Worm (Caenorhabditis elegans) whole organism, L2 larva: ENCODE measurements around the gene Y44A6D.3.

ENCODE experiments used
- C34F6.9 ChIP-seq: fragments of 150-350 bp; optimal IDR thresholded peaks from 2 replicates; lab custom pipeline; 2014; ENCODE audit warnings: missing biosample characterization, missing genetic modification characterization
- F13H6.1 ChIP-seq: sonication (generic microtip); optimal IDR thresholded peaks from 2 replicates; lab custom pipeline; 2016; ENCODE audit warnings: missing genetic modification characterization, missing compliant biosample characterization
- Y55F3AM.14 ChIP-seq: fragments of 200-800 bp; sonication (Bioruptor generic); optimal IDR thresholded peaks from 2 replicates; lab custom pipeline; 2018; ENCODE audit warnings: mild to moderate bottlenecking, missing genetic modification characterization, missing compliant biosample characterization
- ZK546.5 ChIP-seq: sonication (generic microtip); optimal IDR thresholded peaks from 2 replicates; lab custom pipeline; 2017; ENCODE audit warnings: missing biosample characterization, missing genetic modification characterization
- alr-1 ChIP-seq: fragments of 150-350 bp; optimal IDR thresholded peaks from 2 replicates; lab custom pipeline; 2014; ENCODE audit warnings: missing biosample characterization, missing genetic modification characterization
- aly-2 ChIP-seq: fragments of 150-350 bp; optimal IDR thresholded peaks from 2 replicates; lab custom pipeline; 2014; ENCODE audit warnings: missing biosample characterization, missing genetic modification characterization
- blmp-1 ChIP-seq: sonication (generic microtip); optimal IDR thresholded peaks from 2 replicates; lab custom pipeline; 2017; ENCODE audit warnings: missing genetic modification characterization, mild to moderate bottlenecking, missing compliant biosample characterization, antibody characterized with exemption, moderate library complexity; ENCODE audit not compliant: insufficient read depth
- ceh-82 ChIP-seq: fragments of 150-350 bp; optimal IDR thresholded peaks from 2 replicates; lab custom pipeline; 2014; ENCODE audit warnings: missing biosample characterization, missing genetic modification characterization
- crh-2 ChIP-seq: sonication (generic microtip); optimal IDR thresholded peaks from 2 replicates; lab custom pipeline; 2017; ENCODE audit warnings: missing biosample characterization, missing genetic modification characterization
- egl-27 ChIP-seq: sonication (generic microtip); optimal IDR thresholded peaks from 3 replicates; lab custom pipeline; 2017; ENCODE audit warnings: missing biosample characterization, missing genetic modification reagents, missing genetic modification characterization
- lin-11 ChIP-seq: fragments of 150-350 bp; sonication (generic microtip); optimal IDR thresholded peaks from 2 replicates; lab custom pipeline; 2014; ENCODE audit warnings: missing biosample characterization, missing genetic modification characterization, inconsistent platforms, mixed read lengths
- lin-13 ChIP-seq: fragments of 150-350 bp; optimal IDR thresholded peaks from 2 replicates; lab custom pipeline; 2014; ENCODE audit warnings: missing biosample characterization, missing genetic modification reagents, missing genetic modification characterization
- lsy-2 ChIP-seq, 2 experiments: fragments of 150-350 bp in 1 of 2; sonication (generic microtip) in 1 of 2; optimal IDR thresholded peaks; 2 replicates each; lab custom pipeline; 2014 to 2017; ENCODE audit warnings: missing biosample characterization in 2 of 2, missing genetic modification characterization in 2 of 2
- mab-5 ChIP-seq: fragments of 150-350 bp; optimal IDR thresholded peaks from 2 replicates; lab custom pipeline; 2014; ENCODE audit warnings: missing biosample characterization, missing genetic modification characterization
- mbf-1 ChIP-seq: sonication (generic microtip); optimal IDR thresholded peaks from 2 replicates; lab custom pipeline; 2017; ENCODE audit warnings: missing biosample characterization, missing genetic modification characterization
- mdl-1 ChIP-seq, 2 experiments: fragments of 150-350 bp in 1 of 2; sonication (generic microtip) in 1 of 2; optimal IDR thresholded peaks; 2 replicates each; lab custom pipeline; 2017; ENCODE audit warnings: missing biosample characterization in 2 of 2, missing genetic modification characterization in 2 of 2
- nhr-11 ChIP-seq: fragments of 150-350 bp; optimal IDR thresholded peaks from 2 replicates; lab custom pipeline; 2014; ENCODE audit warnings: missing biosample characterization, missing genetic modification characterization
- nhr-12 ChIP-seq: fragments of 150-350 bp; optimal IDR thresholded peaks from 2 replicates; lab custom pipeline; 2014; ENCODE audit warnings: missing biosample characterization, missing genetic modification characterization
- nhr-129 ChIP-seq: fragments of 150-350 bp; optimal IDR thresholded peaks from 2 replicates; lab custom pipeline; 2014; ENCODE audit warnings: missing biosample characterization, missing genetic modification characterization
- nhr-21 ChIP-seq: fragments of 150-350 bp; optimal IDR thresholded peaks from 2 replicates; lab custom pipeline; 2014; ENCODE audit warnings: missing biosample characterization, missing genetic modification characterization
- nhr-237 ChIP-seq: fragments of 150-350 bp; optimal IDR thresholded peaks from 2 replicates; lab custom pipeline; 2014; ENCODE audit warnings: missing biosample characterization, missing genetic modification characterization
- nhr-25 ChIP-seq: fragments of 150-350 bp; sonication (generic microtip); optimal IDR thresholded peaks from 3 replicates; lab custom pipeline; 2014; ENCODE audit warnings: missing biosample characterization, missing genetic modification characterization
- nhr-6 ChIP-seq: fragments of 150-350 bp; optimal IDR thresholded peaks from 2 replicates; lab custom pipeline; 2014; ENCODE audit warnings: missing biosample characterization, missing genetic modification characterization
- sem-4 ChIP-seq: fragments of 150-350 bp; optimal IDR thresholded peaks from 2 replicates; lab custom pipeline; 2014; ENCODE audit warnings: missing biosample characterization, missing genetic modification reagents, missing genetic modification characterization
- sma-3 ChIP-seq: sonication (generic microtip); optimal IDR thresholded peaks from 2 replicates; lab custom pipeline; 2016; ENCODE audit warnings: missing genetic modification reagents, missing genetic modification characterization, missing compliant biosample characterization
- sma-9 ChIP-seq, 2 experiments: fragments of 150-350 bp in 1 of 2; sonication (generic microtip) in 1 of 2; optimal IDR thresholded peaks; 2 replicates each; lab custom pipeline; 2014 to 2016; ENCODE audit warnings: missing genetic modification characterization in 2 of 2, mild to moderate bottlenecking in 1 of 2, missing biosample characterization in 1 of 2, missing compliant biosample characterization in 1 of 2, missing genetic modification reagents in 1 of 2, moderate library complexity in 1 of 2
- snpc-4 ChIP-seq: fragments of 150-350 bp; optimal IDR thresholded peaks from 2 replicates; lab custom pipeline; 2014; ENCODE audit warnings: missing biosample characterization, missing genetic modification characterization
- unc-39 ChIP-seq: fragments of 150-350 bp; optimal IDR thresholded peaks from 2 replicates; lab custom pipeline; 2014; ENCODE audit warnings: missing biosample characterization, missing genetic modification characterization
- unc-55 ChIP-seq: fragments of 150-350 bp; sonication (generic microtip); optimal IDR thresholded peaks from 3 replicates; lab custom pipeline; 2014; ENCODE audit warnings: missing biosample characterization, missing genetic modification reagents, missing genetic modification characterization
- zag-1 ChIP-seq: fragments of 150-350 bp; optimal IDR thresholded peaks from 2 replicates; lab custom pipeline; 2014; ENCODE audit warnings: missing biosample characterization, missing genetic modification characterization
- ztf-1 ChIP-seq: fragments of 200-800 bp; sonication (Bioruptor generic); conservative IDR thresholded peaks from 2 replicates; pipeline ENCODE4 v1.3.6; 2022; ENCODE audit warnings: missing genetic modification characterization, missing compliant biosample characterization
- ztf-4 ChIP-seq: fragments of 150-350 bp; optimal IDR thresholded peaks from 2 replicates; lab custom pipeline; 2014; ENCODE audit warnings: missing biosample characterization, missing genetic modification characterization

The Y44A6D.3 gene

ce11 chrV:20793761-20794160 lies 1.5 kb upstream of the Y44A6D.3 start (continued):
- TF ChIP-seq sma-9 (GFP tag; optimal IDR thresholded peaks at IDR 0.05; lab: Kevin White, UChicago) (peak; percentile 5), sma-9 (tag; optimal IDR thresholded peaks at IDR 0.05; lab: Kevin White, UChicago) (no peak), blmp-1 (tag; lab: Kevin White, UChicago) (no peak), lsy-2 (tag; optimal IDR thresholded peaks at IDR 0.05; lab: Kevin White, UChicago) (no peak), unc-39 (tag; lab: Kevin White, UChicago) (no peak), ztf-4 (no peak), alr-1 (no peak), aly-2 (tag; lab: Kevin White, UChicago) (no peak), sma-3 (no peak), ceh-82 (tag; lab: Kevin White, UChicago) (no peak), nhr-129 (peak; percentile 62), mab-5 (no peak)

ce11 chrV:20790616-20791015 lies 1.6 kb downstream of the Y44A6D.3 start:
- TF ChIP-seq C34F6.9 (tag; lab: Kevin White, UChicago) (no peak), nhr-12 (tag; lab: Kevin White, UChicago) (no peak), F13H6.1 (tag; lab: Kevin White, UChicago) (no peak), nhr-21 (tag; lab: Kevin White, UChicago) (no peak), mbf-1 (tag; lab: Kevin White, UChicago) (peak; percentile 9), lin-11 (tag; lab: Kevin White, UChicago) (no peak), lin-13 (GFP tag; lab: Kevin White, UChicago) (no peak), nhr-129 (no peak)
- TF ChIP-seq, all 48 proteins: peak for 1

DNA sequence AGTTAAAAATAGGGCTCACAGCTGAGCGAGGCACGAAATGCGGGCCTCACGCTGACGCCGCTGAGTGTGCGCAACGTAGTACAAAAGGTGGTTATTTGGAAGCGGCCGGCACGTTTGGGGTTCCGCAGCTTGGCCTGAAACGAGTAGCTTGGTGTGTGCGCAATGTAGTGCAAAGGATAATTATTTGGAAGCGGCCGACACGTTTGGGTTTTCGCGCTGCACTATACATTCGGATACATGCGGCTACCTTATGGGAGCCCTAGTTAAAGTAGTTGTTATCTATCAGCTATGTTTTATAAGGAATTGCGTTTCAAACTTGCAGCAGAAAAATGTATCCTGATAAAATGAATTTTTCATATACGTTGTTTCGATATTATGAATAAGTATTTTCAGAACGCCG lies 2.2 kb downstream of the Y44A6D.3 start, which contains the start of gene Y44A6D.1:
TSS of gene Y44A6D.1 (minus strand) at position 23 of the 400 bp plus-strand sequence.
- no peak for TF ChIP-seq ztf-4
- peak; percentile 73 for TF ChIP-seq snpc-4

DNA sequence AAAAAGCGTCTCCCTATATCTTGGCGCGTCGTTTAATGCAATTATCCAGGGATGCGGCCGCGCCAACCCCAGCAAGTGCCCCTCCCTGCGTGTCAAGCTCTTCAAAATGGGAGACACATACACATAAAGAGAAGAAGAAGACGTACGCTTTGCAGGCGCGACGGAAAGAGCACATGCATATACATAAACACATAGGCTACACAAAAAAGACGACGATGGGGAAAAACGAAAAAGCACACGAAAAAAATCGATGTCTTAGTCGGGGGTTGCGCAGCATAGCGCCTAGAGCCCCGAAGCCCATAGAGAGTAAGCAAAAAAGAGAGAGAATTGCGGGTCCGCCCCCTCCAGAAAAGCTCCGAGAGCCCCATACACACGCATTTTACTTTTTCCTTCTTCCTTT lies 3.1 kb downstream of the Y44A6D.3 start, which contains the start of gene tpan-1:
TSS of gene tpan-1 (plus strand) at position 398 of the 400 bp plus-strand sequence.
- peak; percentile 85 for TF ChIP-seq zag-1
- peak; percentile 53 for TF ChIP-seq F13H6.1 (tag; lab: Kevin White, UChicago)
- peak; percentile 16 for TF ChIP-seq egl-27 (tag; lab: Kevin White, UChicago)
- peak; percentile 64 for TF ChIP-seq nhr-129
- TF ChIP-seq crh-2 (tag; lab: Kevin White, UChicago): peak; percentile 76
- 0 out of 2 replicates have a peak, but pooled peaks have one; percentile 79 for TF ChIP-seq ztf-1 (GFP tag; lab: Robert Waterston, UW)
- peak in 1 of 2 experiments; percentile 73 for TF ChIP-seq mdl-1 (tag; optimal IDR thresholded peaks at IDR 0.05; lab: Kevin White, UChicago)
- no peak for TF ChIP-seq nhr-12 (tag; lab: Kevin White, UChicago)
- TF ChIP-seq nhr-11 (tag; lab: Kevin White, UChicago): no peak
- peak; percentile 29 to 57 for TF ChIP-seq lsy-2 (tag; optimal IDR thresholded peaks at IDR 0.05; lab: Kevin White, UChicago)
- peak; percentile 75 for TF ChIP-seq C34F6.9 (tag; lab: Kevin White, UChicago)
- TF ChIP-seq ZK546.5: no peak
- TF ChIP-seq Y55F3AM.14 (GFP tag; lab: Kevin White, UChicago): peak; percentile 91
- TF ChIP-seq lin-11 (tag; lab: Kevin White, UChicago): peak; percentile 75
- peak; percentile 36 for TF ChIP-seq sem-4 (tag; lab: Kevin White, UChicago)
- TF ChIP-seq unc-55 (GFP tag; lab: Kevin White, UChicago): peak; percentile 90
- TF ChIP-seq mab-5: peak; percentile 22
- TF ChIP-seq nhr-25: no peak

DNA sequence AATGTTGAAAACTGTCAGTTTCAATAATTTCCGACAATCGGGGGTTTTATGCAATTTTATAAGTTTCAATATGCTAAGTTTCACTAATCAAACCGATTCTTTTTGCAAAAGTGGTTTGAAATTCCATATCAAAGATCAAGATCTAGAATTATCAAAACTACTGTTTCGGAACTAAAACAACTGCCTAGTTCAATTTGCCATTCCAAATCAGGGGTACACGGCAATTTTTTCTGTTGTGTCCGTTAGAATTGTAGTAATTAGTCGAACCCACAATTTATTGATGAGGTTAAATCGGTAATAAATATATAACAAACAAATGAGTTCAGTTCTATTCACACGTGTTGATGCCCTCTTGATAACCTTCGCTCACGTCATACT lies 6.4 kb downstream of the Y44A6D.3 start:
- TF ChIP-seq sem-4 (tag; lab: Kevin White, UChicago) (no peak), nhr-21 (tag; lab: Kevin White, UChicago) (no peak), egl-27 (tag; lab: Kevin White, UChicago) (no peak), alr-1 (no peak), ztf-4 (no peak), sma-3 (no peak), unc-55 (GFP tag; lab: Kevin White, UChicago) (no peak), blmp-1 (tag; lab: Kevin White, UChicago) (no peak), C34F6.9 (tag; lab: Kevin White, UChicago) (no peak), nhr-25 (no peak), snpc-4 (no peak), aly-2 (tag; lab: Kevin White, UChicago) (no peak), nhr-6 (tag; lab: Kevin White, UChicago) (no peak), lin-13 (GFP tag; lab: Kevin White, UChicago) (no peak), zag-1 (no peak), nhr-237 (tag; lab: Kevin White, UChicago) (no peak), lsy-2 (tag; optimal IDR thresholded peaks at IDR 0.05; lab: Kevin White, UChicago) (no peak), Y55F3AM.14 (GFP tag; lab: Kevin White, UChicago) (no peak)
